Fruit fly (Drosophila melanogaster): ENCODE data around the gene CG15385.

The CG15385 gene

DNA sequence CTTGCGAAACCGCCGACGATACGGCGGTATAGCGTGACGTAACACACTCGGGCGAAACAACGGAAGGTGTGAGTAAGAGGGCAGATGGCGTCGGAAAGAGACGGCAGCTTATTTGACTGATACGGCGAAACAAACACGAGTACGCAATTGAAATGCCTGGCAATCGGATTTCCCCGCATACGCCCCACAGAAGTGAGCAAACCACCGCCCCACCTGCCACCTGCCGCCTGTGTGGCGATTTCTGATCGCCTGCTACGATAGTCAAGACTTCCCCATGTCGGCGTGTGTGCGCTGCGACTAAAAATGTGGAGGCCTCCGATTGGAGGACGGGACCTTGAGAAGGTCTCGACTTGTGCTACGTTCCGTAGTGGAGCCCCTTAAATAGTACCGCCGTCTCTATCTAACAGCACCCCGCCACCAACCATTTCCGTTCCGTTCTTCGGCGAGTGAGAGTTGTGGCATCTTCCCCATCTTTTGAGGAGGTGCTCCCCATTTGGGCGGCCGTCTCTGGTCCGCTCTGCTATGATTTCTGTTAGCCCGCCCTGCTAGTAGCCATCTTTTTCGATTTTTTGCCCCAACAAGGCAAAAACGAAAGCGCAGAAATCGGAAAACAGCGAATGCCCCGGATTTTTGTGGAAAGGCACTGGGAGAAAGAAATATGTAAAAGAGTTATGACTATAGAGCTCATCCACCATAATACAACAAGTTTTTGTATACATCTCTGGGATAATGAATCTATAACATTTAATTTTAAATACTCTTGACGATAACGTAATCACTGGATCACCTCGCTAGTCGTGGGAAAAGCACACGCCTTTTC lies 13.5 kb downstream of the CG15385 start (continued):
- TF ChIP-seq CG4820 (GFP tag; optimal IDR thresholded peaks at IDR 0.05): peak; percentile 90
- TF ChIP-seq CG2202 (tag; optimal IDR thresholded peaks at IDR 0.05): peak; percentile 84
- TF ChIP-seq NFAT (GFP tag; IDR thresholded peaks at IDR 0.05): no peak
- peak; percentile 89 for TF ChIP-seq CG2120 (GFP tag; optimal IDR thresholded peaks at IDR 0.05)
- peak; percentile 92 for TF ChIP-seq nmo (GFP tag; optimal IDR thresholded peaks at IDR 0.05)
- TF ChIP-seq trem (tag; optimal IDR thresholded peaks at IDR 0.05): peak; percentile 65
- TF ChIP-seq pan (optimal IDR thresholded peaks at IDR 0.05): no peak
- TF ChIP-seq pan (GFP tag; optimal IDR thresholded peaks at IDR 0.05 in 1 of 2, IDR thresholded peaks at IDR 0.05 in 1 of 2): no peak
- no peak for TF ChIP-seq cas (GFP tag; IDR thresholded peaks at IDR 0.05)
- TF ChIP-seq CG17385 (GFP tag; optimal IDR thresholded peaks at IDR 0.05): peak; percentile 79
- no peak for TF ChIP-seq CG6791 (GFP tag; IDR thresholded peaks at IDR 0.05; ENCODE audit: partially characterized antibody)
- peak; percentile 78 for TF ChIP-seq NfI (GFP tag; optimal IDR thresholded peaks at IDR 0.05)
- no peak for TF ChIP-seq al (GFP tag; IDR thresholded peaks at IDR 0.05)
- TF ChIP-seq kah (GFP tag; optimal IDR thresholded peaks at IDR 0.05): peak; percentile 82
- TF ChIP-seq ac (GFP tag; optimal IDR thresholded peaks at IDR 0.05): peak; percentile 51
- TF ChIP-seq esg (GFP tag; conservative IDR thresholded peaks at IDR 0.05): no peak
- TF ChIP-seq Hmx (GFP tag; optimal IDR thresholded peaks at IDR 0.05): peak; percentile 55
- TF ChIP-seq CG2875 (GFP tag; optimal IDR thresholded peaks at IDR 0.05): peak; percentile 83
- peak; percentile 75 for TF ChIP-seq NK7.1 (GFP tag; optimal IDR thresholded peaks at IDR 0.05)
- no peak for TF ChIP-seq CG7928 (GFP tag; optimal IDR thresholded peaks at IDR 0.05)
- no peak for TF ChIP-seq z (GFP tag; IDR thresholded peaks at IDR 0.05)
- TF ChIP-seq Dbx (GFP tag; IDR thresholded peaks at IDR 0.05): no peak
- TF ChIP-seq CG9437 (GFP tag; optimal IDR thresholded peaks at IDR 0.05): peak; percentile 94
- TF ChIP-seq tx (GFP tag; optimal IDR thresholded peaks at IDR 0.05): peak; percentile 80
- TF ChIP-seq CG12744 (GFP tag; optimal IDR thresholded peaks at IDR 0.05): peak; percentile 51
- no peak for TF ChIP-seq E2f2 (GFP tag; IDR thresholded peaks at IDR 0.05)
- peak; percentile 82 for TF ChIP-seq CG14710 (tag; optimal IDR thresholded peaks at IDR 0.05)
- TF ChIP-seq C15 (GFP tag; IDR thresholded peaks at IDR 0.05): no peak
- TF ChIP-seq BEAF-32 (GFP tag; optimal IDR thresholded peaks at IDR 0.05): no peak
- no peak for TF ChIP-seq fd102C (GFP tag; optimal IDR thresholded peaks at IDR 0.05)
- peak; percentile 57 for TF ChIP-seq CG11723 (GFP tag; optimal IDR thresholded peaks at IDR 0.05)
- TF ChIP-seq hkb (optimal IDR thresholded peaks at IDR 0.05): no peak
- TF ChIP-seq hkb (GFP tag; IDR thresholded peaks at IDR 0.05): no peak
- TF ChIP-seq run (tag; optimal IDR thresholded peaks at IDR 0.05): peak; percentile 72
- peak; percentile 88 for TF ChIP-seq dmrt99B (tag; optimal IDR thresholded peaks at IDR 0.05)
- TF ChIP-seq fu2 (GFP tag; optimal IDR thresholded peaks at IDR 0.05): peak; percentile 70
- TF ChIP-seq Kr (GFP tag; optimal IDR thresholded peaks at IDR 0.05): no peak
- no peak for TF ChIP-seq CG34422 (GFP tag; IDR thresholded peaks at IDR 0.05)
- peak; percentile 80 for TF ChIP-seq eyg (GFP tag; optimal IDR thresholded peaks at IDR 0.05)
- no peak for TF ChIP-seq unc-4 (GFP tag; IDR thresholded peaks at IDR 0.05; ENCODE audit: partially characterized antibody)
- TF ChIP-seq CG12769 (tag; optimal IDR thresholded peaks at IDR 0.05): peak; percentile 96
- TF ChIP-seq Ada2b (GFP tag; IDR thresholded peaks at IDR 0.05): no peak
- TF ChIP-seq CG7839 (tag; optimal IDR thresholded peaks at IDR 0.05): peak; percentile 89
- peak; percentile 99 for TF ChIP-seq sens (GFP tag)
- no peak for TF ChIP-seq HLH4C (GFP tag; IDR thresholded peaks at IDR 0.05; ENCODE audit: partially characterized antibody)
- peak; percentile 71 for TF ChIP-seq Bdp1 (GFP tag; optimal IDR thresholded peaks at IDR 0.05)
- peak; percentile 87 for TF ChIP-seq CG8924 (tag; optimal IDR thresholded peaks at IDR 0.05)
- TF ChIP-seq CG16863 (GFP tag; optimal IDR thresholded peaks at IDR 0.05): peak; percentile 85
- TF ChIP-seq org-1 (GFP tag; optimal IDR thresholded peaks at IDR 0.05): peak; percentile 86
- TF ChIP-seq CG3065 (GFP tag; optimal IDR thresholded peaks at IDR 0.05): no peak
